Worm (Caenorhabditis elegans): Measurements from ENCODE around the gene F55E10.1.
A peak's percentile ranks its signal among the peaks of the same experiment; 100 is the strongest.

F55E10.1 gene

ce11 chrX:8384642-8385181, 42.9 kb downstream of the F55E10.1 start, which contains the start of gene F41D9.2:
TSS of gene F41D9.2 (minus strand) at chrX:8384945.
- no peak for TF ChIP-seq mls-2 (tag; optimal IDR thresholded peaks at IDR 0.05)
- TF ChIP-seq nhr-76 (tag; optimal IDR thresholded peaks at IDR 0.05) = no peak
- TF ChIP-seq cnd-1 (tag; optimal IDR thresholded peaks at IDR 0.05) = no peak
- TF ChIP-seq lin-13 (tag; optimal IDR thresholded peaks at IDR 0.05) = no peak
- TF ChIP-seq blmp-1 (tag; optimal IDR thresholded peaks at IDR 0.05) = no peak
- TF ChIP-seq tbx-8 (GFP tag; optimal IDR thresholded peaks at IDR 0.05) = no peak
- no peak for TF ChIP-seq flh-1 (GFP tag; optimal IDR thresholded peaks at IDR 0.05)
- TF ChIP-seq zip-8 (tag; optimal IDR thresholded peaks at IDR 0.05) = no peak
- TF ChIP-seq drap-1 (GFP tag; optimal IDR thresholded peaks at IDR 0.05) = no peak

DNA sequence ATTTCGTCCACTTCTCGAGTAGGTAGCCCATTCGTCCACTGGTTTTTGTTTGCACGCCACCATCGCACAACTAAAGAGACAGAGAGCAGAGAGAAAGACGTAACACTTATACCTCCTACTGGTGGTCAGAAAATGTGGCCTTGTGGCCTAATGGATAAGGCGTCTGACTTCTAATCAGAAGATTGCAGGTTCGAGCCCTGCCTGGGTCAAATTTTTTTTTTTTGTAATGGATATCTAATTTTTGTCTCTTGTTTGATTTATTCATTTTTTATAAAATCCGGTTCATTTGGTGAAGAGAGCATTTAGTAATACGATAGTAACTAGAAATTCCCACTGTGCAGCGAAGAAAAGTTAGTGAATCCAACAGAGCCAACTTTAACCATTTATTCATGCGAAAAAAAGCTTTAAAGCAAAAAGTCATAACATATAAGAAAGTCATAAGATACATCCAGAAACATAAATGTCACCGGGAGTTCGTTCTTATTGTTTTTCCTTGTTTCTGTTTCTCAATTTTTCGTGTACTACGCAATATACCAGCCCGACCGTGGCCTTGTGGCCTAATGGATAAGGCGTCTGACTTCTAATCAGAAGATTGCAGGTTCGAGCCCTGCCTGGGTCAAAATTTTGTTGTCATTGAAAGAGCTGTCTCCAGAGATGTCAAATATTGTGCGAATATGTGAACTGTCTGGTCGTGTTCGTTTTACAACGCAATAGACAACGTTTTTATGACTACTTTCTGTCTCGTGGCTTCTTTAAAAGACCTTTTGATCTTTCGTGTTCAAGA, 44.5 kb downstream of the F55E10.1 start:
- no peak for TF ChIP-seq nhr-12 (tag; optimal IDR thresholded peaks at IDR 0.05)
- peak; percentile 45 for TF ChIP-seq flh-1 (GFP tag; optimal IDR thresholded peaks at IDR 0.05)
- TF ChIP-seq snpc-4 (tag; optimal IDR thresholded peaks at IDR 0.05) = no peak
- peak; percentile 25 for TF ChIP-seq unc-62 (GFP tag; optimal IDR thresholded peaks at IDR 0.05)
- TF ChIP-seq cnd-1 (tag; optimal IDR thresholded peaks at IDR 0.05) = peak; percentile 81
- TF ChIP-seq nhr-237 (tag; optimal IDR thresholded peaks at IDR 0.05) = no peak
- TF ChIP-seq ceh-43 (GFP tag; optimal IDR thresholded peaks at IDR 0.05) = peak; percentile 76
- peak; percentile 35 for TF ChIP-seq ztf-11 (tag; optimal IDR thresholded peaks at IDR 0.05)
- peak; percentile 31 for TF ChIP-seq mab-5 (tag; optimal IDR thresholded peaks at IDR 0.05)
- TF ChIP-seq unc-39 (tag; optimal IDR thresholded peaks at IDR 0.05) = no peak
- peak; percentile 43 for TF ChIP-seq tbx-8 (GFP tag; optimal IDR thresholded peaks at IDR 0.05)
- peak; percentile 91 for TF ChIP-seq mls-2 (tag; optimal IDR thresholded peaks at IDR 0.05)
- no peak for TF ChIP-seq blmp-1 (tag; optimal IDR thresholded peaks at IDR 0.05)
- peak; percentile 25 for TF ChIP-seq lin-32 (GFP tag; optimal IDR thresholded peaks at IDR 0.05)
- TF ChIP-seq hlh-1 (tag; optimal IDR thresholded peaks at IDR 0.05) = peak; percentile 28
- TF ChIP-seq elt-1 (tag; optimal IDR thresholded peaks at IDR 0.05; ENCODE audit: borderline replicate concordance, insufficient read depth) = no peak
- peak; percentile 31 for TF ChIP-seq nhr-28 (tag; optimal IDR thresholded peaks at IDR 0.05)
- peak; percentile 57 for TF ChIP-seq unc-120 (tag; optimal IDR thresholded peaks at IDR 0.05; ENCODE audit: poor library complexity, severe bottlenecking)
- peak; percentile 56 for TF ChIP-seq mep-1 (tag; optimal IDR thresholded peaks at IDR 0.05)
- TF ChIP-seq pha-4 (tag; optimal IDR thresholded peaks at IDR 0.05) = no peak
- TF ChIP-seq drap-1 (GFP tag; optimal IDR thresholded peaks at IDR 0.05) = peak; percentile 80
- TF ChIP-seq ham-2 (GFP tag; optimal IDR thresholded peaks at IDR 0.05) = no peak
- TF ChIP-seq sptf-1 (tag; optimal IDR thresholded peaks at IDR 0.05) = peak; percentile 88
- peak; percentile 88 for TF ChIP-seq ceh-83 (GFP tag; optimal IDR thresholded peaks at IDR 0.05)
- TF ChIP-seq bed-3 (GFP tag; optimal IDR thresholded peaks at IDR 0.05) = peak; percentile 66
- TF ChIP-seq lsy-2 (tag; optimal IDR thresholded peaks at IDR 0.05) = no peak
- peak; percentile 89 for TF ChIP-seq M03D4.4 (tag; optimal IDR thresholded peaks at IDR 0.05)
- peak; percentile 36 for TF ChIP-seq ces-1 (GFP tag; optimal IDR thresholded peaks at IDR 0.05)
- TF ChIP-seq lin-13 (tag; optimal IDR thresholded peaks at IDR 0.05) = no peak
- TF ChIP-seq nhr-2 (tag; optimal IDR thresholded peaks at IDR 0.05) = no peak
- no peak for TF ChIP-seq elt-3 (tag; optimal IDR thresholded peaks at IDR 0.05)
- TF ChIP-seq sem-2 (GFP tag; optimal IDR thresholded peaks at IDR 0.05) = peak; percentile 77
- TF ChIP-seq zip-8 (tag; optimal IDR thresholded peaks at IDR 0.05) = no peak
- TF ChIP-seq ceh-39 (tag; optimal IDR thresholded peaks at IDR 0.05) = peak; percentile 16
- TF ChIP-seq nhr-76 (tag; optimal IDR thresholded peaks at IDR 0.05) = no peak

- no peak for TF ChIP-seq unc-39 (tag; optimal IDR thresholded peaks at IDR 0.05)
- TF ChIP-seq lsy-2 (tag; optimal IDR thresholded peaks at IDR 0.05) = no peak
- no peak for TF ChIP-seq flh-1 (GFP tag; optimal IDR thresholded peaks at IDR 0.05)
- no peak for TF ChIP-seq ztf-11 (tag; optimal IDR thresholded peaks at IDR 0.05)
- no peak for TF ChIP-seq sem-2 (GFP tag; optimal IDR thresholded peaks at IDR 0.05)
- TF ChIP-seq hlh-1 (tag; optimal IDR thresholded peaks at IDR 0.05) = no peak
- no peak for TF ChIP-seq elt-1 (tag; optimal IDR thresholded peaks at IDR 0.05; ENCODE audit: borderline replicate concordance, insufficient read depth)
- TF ChIP-seq elt-3 (tag; optimal IDR thresholded peaks at IDR 0.05) = no peak
- no peak for TF ChIP-seq mab-5 (tag; optimal IDR thresholded peaks at IDR 0.05)
- no peak for TF ChIP-seq M03D4.4 (tag; optimal IDR thresholded peaks at IDR 0.05)
- no peak for TF ChIP-seq nhr-76 (tag; optimal IDR thresholded peaks at IDR 0.05)
- TF ChIP-seq drap-1 (GFP tag; optimal IDR thresholded peaks at IDR 0.05) = no peak
- no peak for TF ChIP-seq lin-13 (tag; optimal IDR thresholded peaks at IDR 0.05)
- no peak for TF ChIP-seq pha-4 (tag; optimal IDR thresholded peaks at IDR 0.05)
- TF ChIP-seq lin-32 (GFP tag; optimal IDR thresholded peaks at IDR 0.05) = no peak
- no peak for TF ChIP-seq nhr-12 (tag; optimal IDR thresholded peaks at IDR 0.05)
Measured at ce11 chrX:8390508-8390907, 48.7 kb downstream of the F55E10.1 start.
